Fruit fly (Drosophila melanogaster): Measurements from ENCODE around the gene inaF-C.

The inaF-C gene

DNA sequence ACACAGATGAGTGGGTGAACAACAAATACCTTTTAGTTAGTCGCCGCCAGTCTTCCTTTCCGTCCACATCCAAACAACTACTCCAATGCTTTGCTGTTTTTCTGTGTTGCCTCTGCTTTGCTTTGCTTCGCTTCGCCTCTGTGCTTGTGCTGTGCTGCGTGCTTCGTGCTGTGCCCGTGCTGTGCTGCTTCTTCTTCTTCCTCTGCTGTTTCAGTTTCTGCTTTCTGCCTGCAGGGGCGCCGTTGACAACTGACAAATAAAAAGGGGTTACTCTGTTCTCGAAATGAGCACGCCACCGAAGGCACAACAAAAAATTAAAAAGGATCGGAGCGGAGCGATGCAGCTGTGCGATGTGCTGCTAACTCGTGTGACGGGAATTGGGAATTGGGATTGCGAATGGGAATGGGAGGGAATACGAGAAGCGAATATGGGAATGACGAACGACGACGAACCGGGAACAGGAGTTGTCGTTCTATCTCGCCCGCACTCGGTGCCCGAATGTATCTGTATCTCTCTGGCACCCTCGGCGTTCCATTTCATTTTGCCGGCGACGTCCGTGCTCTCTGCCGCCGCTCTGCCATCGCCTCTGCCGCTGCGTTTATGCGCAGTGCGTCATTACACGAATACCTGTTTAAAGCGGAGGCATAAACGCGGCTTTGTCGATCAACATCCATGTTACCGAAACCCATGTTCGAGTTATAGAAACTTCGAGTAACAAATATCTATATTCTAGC is 16.9 kb downstream of the inaF-C start (continued):
- TF ChIP-seq CG8319 (GFP tag; optimal IDR thresholded peaks at IDR 0.05) (no peak), achi (GFP tag; optimal IDR thresholded peaks at IDR 0.05) (peak; percentile 29), CG11762 (GFP tag; optimal IDR thresholded peaks at IDR 0.05; ENCODE audit: insufficient read depth) (peak; percentile 23), eg (GFP tag; IDR thresholded peaks at IDR 0.05) (peak; percentile 73), topi (GFP tag; optimal IDR thresholded peaks at IDR 0.05) (peak; percentile 24), CG10631 (GFP tag; optimal IDR thresholded peaks at IDR 0.05) (no peak)

DNA sequence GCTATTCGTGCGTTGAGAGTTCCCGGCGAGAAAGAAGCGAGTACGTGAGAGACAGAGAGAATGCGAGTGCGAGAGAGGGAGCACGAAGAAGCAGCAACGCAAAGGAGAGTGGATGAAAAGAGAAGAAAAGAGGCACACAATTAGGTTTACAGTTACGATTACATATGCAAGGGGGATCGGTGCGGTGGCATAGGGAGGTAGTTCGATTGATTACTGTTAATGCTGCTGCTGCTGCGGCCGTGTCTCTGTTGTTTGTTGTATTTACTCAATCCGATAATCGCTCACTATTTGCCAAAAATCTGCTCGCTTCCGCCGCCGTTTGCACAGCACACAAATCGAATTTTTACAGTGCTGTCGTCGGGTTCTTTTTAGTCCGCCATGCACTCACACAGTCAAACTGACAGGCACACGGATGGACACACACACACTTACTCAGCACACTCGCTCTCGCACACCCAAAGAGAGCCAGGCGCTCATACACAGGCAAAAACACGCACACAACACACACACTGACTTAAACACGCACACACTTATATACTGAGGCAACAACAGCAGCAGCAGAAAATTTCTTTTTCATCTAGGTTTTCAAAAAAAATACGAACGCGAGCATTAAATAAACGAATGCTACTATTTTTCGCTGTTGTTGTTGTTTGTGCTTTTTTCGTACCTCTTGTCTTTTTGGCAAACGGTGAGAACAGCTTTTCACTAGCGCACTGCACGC is 17.6 kb downstream of the inaF-C start:
- peak; percentile 6 for TF ChIP-seq CG1621 (tag; optimal IDR thresholded peaks at IDR 0.05)
- no peak for TF ChIP-seq CG8319 (GFP tag; optimal IDR thresholded peaks at IDR 0.05)
- TF ChIP-seq CG8119 (GFP tag; IDR thresholded peaks at IDR 0.05) = peak; percentile 57; the same call in 2 of the 3 replicates
- peak; percentile 5 for TF ChIP-seq fd85E (GFP tag; optimal IDR thresholded peaks at IDR 0.05)
- peak; percentile 9 for TF ChIP-seq CG6792 (GFP tag; optimal IDR thresholded peaks at IDR 0.05)
- no peak for TF ChIP-seq Sox15 (GFP tag; optimal IDR thresholded peaks at IDR 0.05)
- no peak for TF ChIP-seq cyc (GFP tag; optimal IDR thresholded peaks at IDR 0.05)
- TF ChIP-seq Hr4 (GFP tag; optimal IDR thresholded peaks at IDR 0.05) = no peak
- peak; percentile 45 for TF ChIP-seq CG9139 (GFP tag; optimal IDR thresholded peaks at IDR 0.05)
- TF ChIP-seq Eip78C (GFP tag) = peak; percentile 70
- TF ChIP-seq pdm3 (GFP tag; optimal IDR thresholded peaks at IDR 0.05) = no peak
- TF ChIP-seq Sox14 (GFP tag; optimal IDR thresholded peaks at IDR 0.05) = peak; percentile 36
- TF ChIP-seq CG6276 (GFP tag; optimal IDR thresholded peaks at IDR 0.05) = peak; percentile 57
- TF ChIP-seq CG3919 (GFP tag; optimal IDR thresholded peaks at IDR 0.05) = peak; percentile 21
- peak; percentile 39 for TF ChIP-seq CG32006 (GFP tag; optimal IDR thresholded peaks at IDR 0.05)
- TF ChIP-seq acj6 (GFP tag; optimal IDR thresholded peaks at IDR 0.05) = no peak
- no peak for TF ChIP-seq CG10631 (GFP tag; optimal IDR thresholded peaks at IDR 0.05)
- peak; percentile 27 for TF ChIP-seq spab (GFP tag; optimal IDR thresholded peaks at IDR 0.05)
- TF ChIP-seq ss (GFP tag; optimal IDR thresholded peaks at IDR 0.05) = peak; percentile 66 to 87
- TF ChIP-seq vri (GFP tag; optimal IDR thresholded peaks at IDR 0.05) = peak; percentile 68
- TF ChIP-seq lz (GFP tag; optimal IDR thresholded peaks at IDR 0.05) = no peak
- TF ChIP-seq Met (GFP tag; optimal IDR thresholded peaks at IDR 0.05) = peak; percentile 5
- TF ChIP-seq achi (GFP tag; optimal IDR thresholded peaks at IDR 0.05) = peak; percentile 40
- TF ChIP-seq Smox (GFP tag; optimal IDR thresholded peaks at IDR 0.05) = peak; percentile 32
- peak; percentile 24 for TF ChIP-seq fd59A (GFP tag; optimal IDR thresholded peaks at IDR 0.05)
- peak; percentile 6 for TF ChIP-seq Ets96B (tag; optimal IDR thresholded peaks at IDR 0.05)
- peak; percentile 41 for TF ChIP-seq CG8632 (GFP tag; optimal IDR thresholded peaks at IDR 0.05)
- TF ChIP-seq CG4318 (GFP tag; optimal IDR thresholded peaks at IDR 0.05) = no peak
- no peak for TF ChIP-seq Sox102F (GFP tag; optimal IDR thresholded peaks at IDR 0.05)
- TF ChIP-seq CG6808 (GFP tag; optimal IDR thresholded peaks at IDR 0.05) = peak; percentile 65
- no peak for TF ChIP-seq Gug (GFP tag; IDR thresholded peaks at IDR 0.05)
- TF ChIP-seq CG15336 (GFP tag; IDR thresholded peaks at IDR 0.05) = peak; percentile 60
- TF ChIP-seq Eip75B (GFP tag; optimal IDR thresholded peaks at IDR 0.05) = peak; percentile 22
- no peak for TF ChIP-seq svp (GFP tag)
- TF ChIP-seq Ets21C (GFP tag; optimal IDR thresholded peaks at IDR 0.05) = no peak
- 0 out of 3 replicates have a peak, but pooled peaks have one; percentile 43 for TF ChIP-seq eg (GFP tag; IDR thresholded peaks at IDR 0.05)
- TF ChIP-seq fkh (GFP tag; optimal IDR thresholded peaks at IDR 0.05) = peak; percentile 70
- peak; percentile 33 for TF ChIP-seq CG16779 (tag; optimal IDR thresholded peaks at IDR 0.05)
- peak; percentile 23 for TF ChIP-seq CG10669 (GFP tag; optimal IDR thresholded peaks at IDR 0.05)
- no peak for TF ChIP-seq dac (GFP tag; optimal IDR thresholded peaks at IDR 0.05)
- TF ChIP-seq CG6854 (GFP tag; optimal IDR thresholded peaks at IDR 0.05) = peak; percentile 53
- TF ChIP-seq dsx (GFP tag; optimal IDR thresholded peaks at IDR 0.05; ENCODE audit: poor library complexity, severe bottlenecking) = peak; percentile 51
- TF ChIP-seq Lpt (GFP tag; optimal IDR thresholded peaks at IDR 0.05) = peak; percentile 59

Data from whole organism, prepupa.